Worm (Caenorhabditis elegans) whole organism, L2 larva: ENCODE data around the gene T28C6.10.

Experiments used
- ZK546.5 ChIP-seq: sonication (generic microtip); optimal IDR thresholded peaks from 2 replicates; lab custom pipeline; 2017; ENCODE audit warnings: missing biosample characterization, missing genetic modification characterization
- aly-2 ChIP-seq: fragments of 150-350 bp; optimal IDR thresholded peaks from 2 replicates; lab custom pipeline; 2014; ENCODE audit warnings: missing biosample characterization, missing genetic modification characterization
- blmp-1 ChIP-seq: sonication (generic microtip); optimal IDR thresholded peaks from 2 replicates; lab custom pipeline; 2017; ENCODE audit warnings: missing genetic modification characterization, mild to moderate bottlenecking, missing compliant biosample characterization, antibody characterized with exemption, moderate library complexity; ENCODE audit not compliant: insufficient read depth
- dmd-4 ChIP-seq: sonication (generic microtip); optimal IDR thresholded peaks from 2 replicates; lab custom pipeline; 2017; ENCODE audit warnings: missing biosample characterization, missing genetic modification characterization
- nhr-129 ChIP-seq: fragments of 150-350 bp; optimal IDR thresholded peaks from 2 replicates; lab custom pipeline; 2014; ENCODE audit warnings: missing biosample characterization, missing genetic modification characterization
- nhr-77 ChIP-seq: fragments of 150-350 bp; optimal IDR thresholded peaks from 2 replicates; lab custom pipeline; 2014; ENCODE audit warnings: missing biosample characterization, missing genetic modification characterization
- sem-4 ChIP-seq: fragments of 150-350 bp; optimal IDR thresholded peaks from 2 replicates; lab custom pipeline; 2014; ENCODE audit warnings: missing biosample characterization, missing genetic modification reagents, missing genetic modification characterization
- ztf-11 ChIP-seq: sonication (generic microtip); optimal IDR thresholded peaks from 2 replicates; lab custom pipeline; 2017; ENCODE audit warnings: missing biosample characterization, missing genetic modification characterization

- TF ChIP-seq nhr-77 (tag; lab: Kevin White, UChicago) (no peak), blmp-1 (tag; lab: Kevin White, UChicago) (no peak), aly-2 (no peak), ztf-11 (no peak), sem-4 (tag; lab: Kevin White, UChicago) (no peak), ZK546.5 (no peak), dmd-4 (tag; lab: Kevin White, UChicago) (no peak), nhr-129 (tag; lab: Kevin White, UChicago) (no peak)
These were observed 32.8 kb upstream of the T28C6.10 start, which contains the start of gene C33D9.13 for ce11 chrIV:8784855-8785327.
